Fruit fly (Drosophila melanogaster) whole organism, embryonic: ENCODE measurements around the gene Or7a.
A peak's percentile ranks its signal among the peaks of the same experiment; 100 is the strongest.

ENCODE experiments used
- CG10543 ChIP-seq: fragments of 200-800 bp; sonication (Bioruptor generic); optimal IDR thresholded peaks from 3 replicates; lab custom pipeline; 2017; ENCODE audit warnings: missing biosample characterization, mild to moderate bottlenecking, missing genetic modification characterization, moderate library complexity
- CG11696 ChIP-seq: fragments of 200-800 bp; sonication (Bioruptor generic); IDR thresholded peaks from 2 replicates; pipeline ENCODE4 v1.3.6; 2022; ENCODE audit warnings: missing biosample characterization, missing genetic modification characterization
- CG12744 ChIP-seq: fragments of 200-800 bp; sonication (Bioruptor generic); optimal IDR thresholded peaks from 2 replicates; lab custom pipeline; 2016; ENCODE audit warnings: missing biosample characterization, missing genetic modification characterization
- CG13123 ChIP-seq: fragments of 200-800 bp; sonication (Bioruptor generic); optimal IDR thresholded peaks from 2 replicates; lab custom pipeline; 2016; ENCODE audit warnings: missing biosample characterization, missing genetic modification characterization
- CG13424 ChIP-seq: fragments of 200-800 bp; sonication (Bioruptor generic); optimal IDR thresholded peaks from 2 replicates; lab custom pipeline; 2019; ENCODE audit warnings: missing biosample characterization, mild to moderate bottlenecking, missing genetic modification characterization, moderate library complexity
- CG14710 ChIP-seq: fragments of 200-800 bp; sonication (Bioruptor generic); optimal IDR thresholded peaks from 3 replicates; lab custom pipeline; 2019; ENCODE audit warnings: missing biosample characterization, mild to moderate bottlenecking, missing genetic modification characterization, moderate library complexity
- CG15601 ChIP-seq: fragments of 200-800 bp; sonication (Bioruptor generic); optimal IDR thresholded peaks from 3 replicates; lab custom pipeline; 2019; ENCODE audit warnings: missing biosample characterization, mild to moderate bottlenecking, missing genetic modification characterization, moderate library complexity
- CG17186 ChIP-seq: fragments of 200-800 bp; sonication (Bioruptor generic); optimal IDR thresholded peaks from 3 replicates; lab custom pipeline; 2017; ENCODE audit warnings: missing biosample characterization, missing genetic modification reagents, missing genetic modification characterization
- CG17359 ChIP-seq: fragments of 200-800 bp; sonication (Bioruptor generic); optimal IDR thresholded peaks from 3 replicates; lab custom pipeline; 2018; ENCODE audit warnings: missing biosample characterization, mild to moderate bottlenecking, missing genetic modification characterization, moderate library complexity
- CG18599 ChIP-seq: fragments of 200-800 bp; sonication (Bioruptor generic); optimal IDR thresholded peaks from 3 replicates; lab custom pipeline; 2017; ENCODE audit warnings: missing biosample characterization, missing genetic modification characterization, mild to moderate bottlenecking, moderate library complexity, missing genetic modification reagents
- CG2116 ChIP-seq: fragments of 200-800 bp; sonication (Bioruptor generic); optimal IDR thresholded peaks from 3 replicates; lab custom pipeline; 2018; ENCODE audit warnings: missing biosample characterization, mild to moderate bottlenecking, missing genetic modification characterization
- CG2120 ChIP-seq: fragments of 200-800 bp; sonication (Bioruptor generic); optimal IDR thresholded peaks from 3 replicates; lab custom pipeline; 2016; ENCODE audit warnings: missing biosample characterization, missing genetic modification characterization
- CG30403 ChIP-seq: fragments of 200-800 bp; sonication (Bioruptor generic); optimal IDR thresholded peaks from 3 replicates; lab custom pipeline; 2016; ENCODE audit warnings: missing biosample characterization, missing genetic modification characterization
- CG3281 ChIP-seq: fragments of 200-800 bp; sonication (Bioruptor generic); optimal IDR thresholded peaks from 3 replicates; lab custom pipeline; 2017; ENCODE audit warnings: missing biosample characterization, mild to moderate bottlenecking, missing genetic modification characterization
- CG4282 ChIP-seq: fragments of 200-800 bp; sonication (Bioruptor generic); optimal IDR thresholded peaks from 2 replicates; lab custom pipeline; 2016; ENCODE audit warnings: missing biosample characterization, missing genetic modification characterization
- CG4424 ChIP-seq: fragments of 200-800 bp; sonication (Bioruptor generic); optimal IDR thresholded peaks from 3 replicates; lab custom pipeline; 2016; ENCODE audit warnings: missing biosample characterization, missing genetic modification characterization
- CG7963 ChIP-seq: fragments of 200-800 bp; sonication (Bioruptor generic); IDR thresholded peaks from 3 replicates; pipeline ENCODE4 v1.3.6; 2022; ENCODE audit warnings: missing biosample characterization, missing genetic modification characterization; ENCODE audit not compliant: partially characterized antibody
- CG8765 ChIP-seq: fragments of 200-800 bp; sonication (Bioruptor generic); IDR thresholded peaks from 2 replicates; pipeline ENCODE4 v1.3.6; 2022; ENCODE audit warnings: missing biosample characterization, missing genetic modification characterization
- CTCF ChIP-seq: fragments of 200-800 bp; sonication (Bioruptor generic); optimal IDR thresholded peaks from 2 replicates; lab custom pipeline; 2017; ENCODE audit warnings: missing biosample characterization, mild to moderate bottlenecking, missing genetic modification characterization, moderate library complexity
- Dfd ChIP-seq, 2 experiments: fragments of >200 bp; optimal IDR thresholded peaks; 2 replicates each; lab custom pipeline; 2017; ENCODE audit warnings: missing biosample characterization in 2 of 2, missing genetic modification characterization in 2 of 2
- Dp ChIP-seq: fragments of 200-800 bp; sonication (Bioruptor generic); optimal IDR thresholded peaks from 2 replicates; lab custom pipeline; 2018; ENCODE audit warnings: missing biosample characterization, mild to moderate bottlenecking, missing genetic modification characterization, moderate library complexity
- HLH3B ChIP-seq: fragments of 200-800 bp; sonication (Bioruptor generic); IDR thresholded peaks from 2 replicates; pipeline ENCODE4 v1.3.6; 2022; ENCODE audit warnings: missing biosample characterization, missing genetic modification characterization
- Hr51 ChIP-seq, 2 experiments: fragments of 200-800 bp; sonication (Bioruptor generic); optimal IDR thresholded peaks; 2 replicates in 1 of 2; 3 replicates in 1 of 2; lab custom pipeline; 2016 to 2018; ENCODE audit warnings: missing biosample characterization in 2 of 2, missing genetic modification characterization in 2 of 2, mild to moderate bottlenecking in 1 of 2, moderate library complexity in 1 of 2
- Mad ChIP-seq: fragments of 200-800 bp; sonication (Bioruptor generic); optimal IDR thresholded peaks from 2 replicates; lab custom pipeline; 2016; ENCODE audit warnings: missing biosample characterization, missing genetic modification characterization
- Max ChIP-seq: fragments of 200-800 bp; sonication (Bioruptor generic); optimal IDR thresholded peaks from 2 replicates; lab custom pipeline; 2016; ENCODE audit warnings: missing biosample characterization, mild to moderate bottlenecking, missing genetic modification characterization
- Med ChIP-seq: fragments of 200-800 bp; sonication (Bioruptor generic); peaks from one replicate; lab custom pipeline; 2016; ENCODE audit warnings: missing biosample characterization, missing genetic modification characterization, mild to moderate bottlenecking, inconsistent platforms, moderate library complexity
- Sry-β ChIP-seq: fragments of 200-800 bp; sonication (Bioruptor generic); optimal IDR thresholded peaks from 2 replicates; lab custom pipeline; 2018; ENCODE audit warnings: missing biosample characterization, mild to moderate bottlenecking, missing genetic modification characterization, moderate library complexity
- Tbp ChIP-seq: fragments of >200 bp; optimal IDR thresholded peaks from 2 replicates; lab custom pipeline; 2018; ENCODE audit warnings: missing biosample characterization, missing genetic modification characterization
- az2 ChIP-seq: fragments of 200-800 bp; sonication (Bioruptor generic); optimal IDR thresholded peaks from 3 replicates; lab custom pipeline; 2016; ENCODE audit warnings: missing biosample characterization, missing genetic modification characterization
- crc ChIP-seq: fragments of 200-800 bp; sonication (Bioruptor generic); optimal IDR thresholded peaks from 2 replicates; lab custom pipeline; 2016; ENCODE audit warnings: missing biosample characterization, missing genetic modification characterization
- croc ChIP-seq: fragments of 200-800 bp; sonication (Bioruptor generic); conservative IDR thresholded peaks from 3 replicates; pipeline ENCODE4 v1.3.6; 2022; ENCODE audit warnings: missing biosample characterization, missing genetic modification characterization
- dmrt99B ChIP-seq: fragments of 200-800 bp; sonication (Bioruptor generic); optimal IDR thresholded peaks from 2 replicates; lab custom pipeline; 2018; ENCODE audit warnings: missing biosample characterization, mild to moderate bottlenecking, missing genetic modification characterization, moderate library complexity
- ems ChIP-seq: fragments of 200-800 bp; sonication (Bioruptor generic); optimal IDR thresholded peaks from 3 replicates; lab custom pipeline; 2016; ENCODE audit warnings: missing biosample characterization, missing genetic modification characterization
- esg ChIP-seq: fragments of 200-800 bp; sonication (Bioruptor generic); conservative IDR thresholded peaks from 2 replicates; pipeline ENCODE4 v1.3.6; 2022; ENCODE audit warnings: missing biosample characterization, missing genetic modification characterization
- eve ChIP-seq, 2 experiments: fragments of >200 bp; optimal IDR thresholded peaks; 2 replicates each; lab custom pipeline; 2017; ENCODE audit warnings: missing biosample characterization in 2 of 2, missing genetic modification characterization in 2 of 2
- hkb ChIP-seq, 2 experiments: fragments of 200-800 bp in 1 of 2; fragments of >200 bp in 1 of 2; sonication (Bioruptor generic) in 1 of 2; IDR thresholded peaks in 1 of 2; optimal IDR thresholded peaks in 1 of 2; 2 replicates each; pipeline versions ENCODE4 v1.3.6 to Lab custom; 2017 to 2022; ENCODE audit warnings: missing biosample characterization in 1 of 2, missing genetic modification characterization in 1 of 2
- insv ChIP-seq, 2 experiments: fragments of 200-800 bp; sonication (Bioruptor generic); optimal IDR thresholded peaks; 3 replicates each; lab custom pipeline; 2016 to 2018; ENCODE audit warnings: missing biosample characterization in 2 of 2, missing genetic modification characterization in 2 of 2
- kay ChIP-seq: fragments of 200-800 bp; sonication (Bioruptor generic); optimal IDR thresholded peaks from 2 replicates; lab custom pipeline; 2016; ENCODE audit warnings: missing biosample characterization, missing genetic modification characterization
- lab ChIP-seq: fragments of 200-800 bp; sonication (Bioruptor generic); optimal IDR thresholded peaks from 3 replicates; lab custom pipeline; 2017; ENCODE audit warnings: missing biosample characterization, missing genetic modification characterization, mild to moderate bottlenecking, moderate library complexity, missing genetic modification reagents
- lbe ChIP-seq: fragments of 200-800 bp; sonication (Bioruptor generic); optimal IDR thresholded peaks from 2 replicates; lab custom pipeline; 2016; ENCODE audit warnings: missing biosample characterization, mild to moderate bottlenecking, missing genetic modification characterization
- pho ChIP-seq: fragments of 200-800 bp; sonication (Bioruptor generic); optimal IDR thresholded peaks from 2 replicates; lab custom pipeline; 2016; ENCODE audit warnings: missing biosample characterization, missing genetic modification characterization
- phol ChIP-seq: fragments of 200-800 bp; sonication (Bioruptor generic); optimal IDR thresholded peaks from 3 replicates; lab custom pipeline; 2018; ENCODE audit warnings: missing biosample characterization, mild to moderate bottlenecking, missing genetic modification characterization, moderate library complexity
- repo ChIP-seq: fragments of 200-800 bp; sonication (Bioruptor generic); optimal IDR thresholded peaks from 2 replicates; lab custom pipeline; 2016; ENCODE audit warnings: missing biosample characterization, missing genetic modification characterization
- sd ChIP-seq: fragments of 200-800 bp; sonication (Bioruptor generic); optimal IDR thresholded peaks from 3 replicates; lab custom pipeline; 2018; ENCODE audit warnings: missing biosample characterization, mild to moderate bottlenecking, missing genetic modification characterization, moderate library complexity
- sens ChIP-seq: fragments of 200-800 bp; sonication (Bioruptor generic); peaks from one replicate; lab custom pipeline; 2016; ENCODE audit warnings: missing biosample characterization, missing genetic modification characterization
- sima ChIP-seq: fragments of 200-800 bp; sonication (Bioruptor generic); optimal IDR thresholded peaks from 2 replicates; lab custom pipeline; 2016; ENCODE audit warnings: missing biosample characterization, missing genetic modification characterization
- slbo ChIP-seq: fragments of 200-800 bp; sonication (Bioruptor generic); IDR thresholded peaks from 2 replicates; pipeline ENCODE4 v1.3.6; 2022; ENCODE audit warnings: missing biosample characterization, missing genetic modification characterization
- ssp ChIP-seq: fragments of 200-800 bp; sonication (Bioruptor generic); IDR thresholded peaks from 2 replicates; pipeline ENCODE4 v1.3.6; 2022; ENCODE audit warnings: missing biosample characterization, missing genetic modification characterization
- stwl ChIP-seq: fragments of 200-800 bp; sonication (Bioruptor generic); optimal IDR thresholded peaks from 3 replicates; lab custom pipeline; 2018; ENCODE audit warnings: missing biosample characterization, mild to moderate bottlenecking, missing genetic modification characterization, moderate library complexity
- vvl ChIP-seq: fragments of 200-800 bp; sonication (Bioruptor generic); IDR thresholded peaks from 2 replicates; pipeline ENCODE4 v1.3.6; 2022; ENCODE audit warnings: missing biosample characterization, missing genetic modification characterization

The Or7a gene

dm6 chrX:8131693-8132313, 33.7 kb downstream of the Or7a start, which contains the start of gene CG10958 (continued):
- TF ChIP-seq ems (GFP tag; lab: Kevin White, UChicago): peak; percentile 45
- TF ChIP-seq CG13424 (tag; lab: Kevin White, UChicago): peak; percentile 47
- 0 out of 2 replicates have a peak, but pooled peaks have one; percentile 20 for TF ChIP-seq esg (GFP tag; lab: Robert Waterston, UW)
- TF ChIP-seq CG12744: no peak
- TF ChIP-seq CG4282: no peak
- TF ChIP-seq kay (GFP tag; lab: Kevin White, UChicago): peak; percentile 39
- TF ChIP-seq CG17186: peak; percentile 29
- TF ChIP-seq CG11696 (GFP tag; lab: Robert Waterston, UW): no peak
- peak; percentile 68 for TF ChIP-seq CG14710 (tag; lab: Kevin White, UChicago)
- TF ChIP-seq stwl (tag; lab: Kevin White, UChicago): peak; percentile 61
- peak; percentile 60 for TF ChIP-seq CG10543 (GFP tag; lab: Kevin White, UChicago)
- TF ChIP-seq CG30403 (GFP tag; lab: Kevin White, UChicago): peak; percentile 70
- TF ChIP-seq CG3281 (GFP tag; lab: Kevin White, UChicago): peak; percentile 33
- peak; percentile 99 for TF ChIP-seq CG2116 (GFP tag; lab: Kevin White, UChicago)
- TF ChIP-seq Hr51 (GFP tag; optimal IDR thresholded peaks at IDR 0.05; lab: Kevin White, UChicago): peak in 1 of 2 experiments; percentile 60
- TF ChIP-seq CG8765 (GFP tag; lab: Robert Waterston, UW): 0 out of 2 replicates have a peak, but pooled peaks have one; percentile 16
- TF ChIP-seq Dfd (GFP tag; optimal IDR thresholded peaks at IDR 0.05; lab: Kevin White, UChicago): no peak
- peak; percentile 53 for TF ChIP-seq Max (GFP tag; lab: Kevin White, UChicago)
- no peak for TF ChIP-seq croc (GFP tag; lab: Robert Waterston, UW)
- peak; percentile 79 for TF ChIP-seq slbo (GFP tag; lab: Robert Waterston, UW)
- peak; percentile 85 for TF ChIP-seq Sry-β (GFP tag; lab: Kevin White, UChicago)
- TF ChIP-seq CG13123: peak; percentile 21
- TF ChIP-seq repo (GFP tag; lab: Kevin White, UChicago): no peak
- TF ChIP-seq CG17359 (tag; lab: Kevin White, UChicago): peak; percentile 49
- TF ChIP-seq Tbp (GFP tag; lab: Kevin White, UChicago): no peak
- TF ChIP-seq phol (tag; lab: Kevin White, UChicago): peak; percentile 47
- peak; percentile 36 for TF ChIP-seq az2 (GFP tag; lab: Kevin White, UChicago)
- TF ChIP-seq sima (GFP tag; lab: Kevin White, UChicago): no peak
- peak in 1 of 2 experiments; percentile 42 for TF ChIP-seq insv (GFP tag; optimal IDR thresholded peaks at IDR 0.05; lab: Kevin White, UChicago)
- TF ChIP-seq Med: peak; percentile 79
- TF ChIP-seq Dp (GFP tag; lab: Kevin White, UChicago): peak; percentile 31
- TF ChIP-seq CG7963 (GFP tag; lab: Robert Waterston, UW): no peak
- TF ChIP-seq ssp: peak; percentile 38; the same call in 1 of the 2 replicates
- TF ChIP-seq dmrt99B (tag; lab: Kevin White, UChicago): no peak
- TF ChIP-seq CG2120 (GFP tag; lab: Kevin White, UChicago): peak; percentile 83
- 0 out of 2 replicates have a peak, but pooled peaks have one; percentile 22 for TF ChIP-seq HLH3B (GFP tag; lab: Robert Waterston, UW)
- TF ChIP-seq sens (GFP tag; lab: Kevin White, UChicago): peak; percentile 88
- TF ChIP-seq Mad (GFP tag; lab: Kevin White, UChicago): peak; percentile 43
- peak; percentile 49 for TF ChIP-seq pho (GFP tag; lab: Kevin White, UChicago)
- TF ChIP-seq CG18599 (GFP tag; lab: Kevin White, UChicago): peak; percentile 76
- TF ChIP-seq hkb (optimal IDR thresholded peaks at IDR 0.05; lab: Kevin White, UChicago): no peak
- TF ChIP-seq hkb (GFP tag; IDR thresholded peaks at IDR 0.05; lab: Robert Waterston, UW): peak; percentile 71
- no peak for TF ChIP-seq eve (GFP tag; optimal IDR thresholded peaks at IDR 0.05; lab: Kevin White, UChicago)
- peak; percentile 64; the same call in 1 of the 2 replicates for TF ChIP-seq vvl
- peak; percentile 23 for TF ChIP-seq lbe (GFP tag; lab: Kevin White, UChicago)
- TF ChIP-seq CTCF (GFP tag; lab: Kevin White, UChicago): no peak
- peak; percentile 59 for TF ChIP-seq CG4424 (GFP tag; lab: Kevin White, UChicago)
- TF ChIP-seq crc: no peak
- peak; percentile 71 for TF ChIP-seq lab (GFP tag; lab: Kevin White, UChicago)
- peak; percentile 18 for TF ChIP-seq CG15601
- peak; percentile 36 for TF ChIP-seq sd (tag; lab: Kevin White, UChicago)
